Fruit fly (Drosophila melanogaster): ENCODE results near the gene Taf10.

dm6 chr2L:2723100-2723499 is 44.6 kb upstream of the Taf10 start:
- TF ChIP-seq CG14711 (tag; optimal IDR thresholded peaks at IDR 0.05) (no peak), CG1620 (GFP tag; optimal IDR thresholded peaks at IDR 0.05) (no peak), cic (GFP tag; optimal IDR thresholded peaks at IDR 0.05) (no peak), kay (GFP tag; ENCODE audit: borderline replicate concordance) (no peak), CG11617 (GFP tag; optimal IDR thresholded peaks at IDR 0.05) (no peak), CG12768 (GFP tag; optimal IDR thresholded peaks at IDR 0.05) (no peak), CG33017 (tag; optimal IDR thresholded peaks at IDR 0.05) (no peak), ovo (GFP tag; optimal IDR thresholded peaks at IDR 0.05) (no peak), CG7045 (GFP tag; optimal IDR thresholded peaks at IDR 0.05) (no peak), bab1 (GFP tag; optimal IDR thresholded peaks at IDR 0.05) (no peak), cnc (optimal IDR thresholded peaks at IDR 0.05) (no peak), Crg-1 (GFP tag; optimal IDR thresholded peaks at IDR 0.05) (no peak), toe (GFP tag; optimal IDR thresholded peaks at IDR 0.05) (no peak)

All from whole organism, adult.